Fruit fly (Drosophila melanogaster): Measurements from ENCODE around the gene CG7255.

DNA sequence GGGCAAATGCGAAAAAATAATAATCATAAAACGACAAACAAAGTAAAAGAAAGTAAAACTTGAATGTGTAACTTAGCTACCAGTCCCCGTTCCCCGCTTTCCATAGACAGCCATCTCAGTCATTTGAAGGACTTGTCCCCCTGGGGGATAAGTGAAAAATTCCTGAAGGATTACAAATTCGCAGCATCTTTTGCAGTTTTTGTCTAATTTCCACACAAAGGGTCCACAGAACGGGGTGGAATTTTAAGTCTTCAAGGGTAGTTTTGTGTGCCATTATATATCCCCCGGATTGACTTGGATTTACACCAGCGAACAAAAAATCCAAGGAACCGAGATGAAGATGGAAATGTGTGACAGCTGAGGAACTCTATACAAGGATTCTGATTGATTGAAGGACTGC is 44.7 kb downstream of the CG7255 start:
- TF ChIP-seq maf-S (GFP tag; optimal IDR thresholded peaks at IDR 0.05) (no peak), nmo (GFP tag; optimal IDR thresholded peaks at IDR 0.05) (no peak), CG12299 (tag; optimal IDR thresholded peaks at IDR 0.05) (no peak)

Measured in whole organism, embryonic.